Fruit fly (Drosophila melanogaster): Measurements from ENCODE around the gene CG32563.

DNA sequence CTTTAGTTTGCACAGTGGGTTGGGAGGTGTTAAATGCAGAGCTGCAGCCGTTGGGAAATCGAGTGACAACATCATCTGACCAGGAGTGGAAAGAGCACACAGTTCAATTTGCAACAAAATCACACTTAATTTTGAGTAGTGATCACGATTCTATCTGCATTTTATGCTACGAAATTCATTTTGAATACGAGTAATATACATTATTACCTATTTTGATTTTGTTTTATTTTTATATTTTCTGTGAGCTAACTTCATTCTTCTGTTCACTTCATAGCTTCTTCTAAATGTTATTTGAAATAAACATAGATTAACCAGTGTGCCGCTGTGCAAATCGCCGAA, 18.4 kb downstream of the CG32563 start, which contains the start of gene CG10598:
- TF ChIP-seq CG15710 (tag; optimal IDR thresholded peaks at IDR 0.05) (no peak), EcR (GFP tag; optimal IDR thresholded peaks at IDR 0.05) (no peak), Pif1A (GFP tag; optimal IDR thresholded peaks at IDR 0.05) (no peak), CG10348 (GFP tag; IDR thresholded peaks at IDR 0.05) (no peak), Pif1B (GFP tag; optimal IDR thresholded peaks at IDR 0.05) (no peak), CG12605 (GFP tag; IDR thresholded peaks at IDR 0.05) (no peak), CG9948 (tag; optimal IDR thresholded peaks at IDR 0.05) (no peak), fd96Ca (GFP tag; IDR thresholded peaks at IDR 0.05) (no peak), CG8159 (tag; optimal IDR thresholded peaks at IDR 0.05) (no peak), rn (GFP tag; IDR thresholded peaks at IDR 0.05) (no peak), CG17806 (tag; optimal IDR thresholded peaks at IDR 0.05) (no peak), gl (tag; optimal IDR thresholded peaks at IDR 0.05) (no peak), CG32121 (GFP tag; IDR thresholded peaks at IDR 0.05) (no peak), CG4496 (GFP tag; IDR thresholded peaks at IDR 0.05) (no peak)
